Worm (Caenorhabditis elegans) whole organism, early embryonic: ENCODE data around the gene T23G7.2.

Source experiments
- B0310.2 ChIP-seq: sonication (generic microtip); optimal IDR thresholded peaks from 2 replicates; lab custom pipeline; 2016; ENCODE audit warnings: mild to moderate bottlenecking, missing genetic modification characterization, missing compliant biosample characterization
- F13C5.2 ChIP-seq: sonication (generic microtip); optimal IDR thresholded peaks from 2 replicates; lab custom pipeline; 2017; ENCODE audit warnings: mild to moderate bottlenecking, missing genetic modification characterization, inconsistent platforms, missing compliant biosample characterization
- aly-1 ChIP-seq: sonication (generic microtip); optimal IDR thresholded peaks from 2 replicates; lab custom pipeline; 2016; ENCODE audit warnings: missing genetic modification characterization, missing compliant biosample characterization
- ama-1 ChIP-seq: fragments of 150-350 bp; optimal IDR thresholded peaks from 2 replicates; lab custom pipeline; 2014
- ceh-13 ChIP-seq: fragments of 200-800 bp; sonication (Bioruptor generic); optimal IDR thresholded peaks from 2 replicates; lab custom pipeline; 2018; ENCODE audit warnings: mild to moderate bottlenecking, missing genetic modification characterization, missing compliant biosample characterization
- ceh-36 ChIP-seq: sonication (generic microtip); optimal IDR thresholded peaks from 2 replicates; lab custom pipeline; 2016; ENCODE audit warnings: missing genetic modification characterization, inconsistent platforms, missing compliant biosample characterization
- ets-7 ChIP-seq: sonication (generic microtip); optimal IDR thresholded peaks from 2 replicates; lab custom pipeline; 2016; ENCODE audit warnings: missing genotype, missing genetic modification characterization, missing compliant biosample characterization
- flt-1 ChIP-seq: fragments of 200-800 bp; sonication (Bioruptor generic); IDR thresholded peaks from 2 replicates; pipeline ENCODE4 v1.3.6; 2022; ENCODE audit warnings: missing genetic modification characterization, missing compliant biosample characterization
- hmg-4 ChIP-seq: fragments of 200-800 bp; sonication (Bioruptor generic); optimal IDR thresholded peaks from 2 replicates; lab custom pipeline; 2018; ENCODE audit warnings: mild to moderate bottlenecking, missing genetic modification characterization, missing compliant biosample characterization
- pes-1 ChIP-seq: fragments of 200-800 bp; sonication (Bioruptor generic); IDR thresholded peaks from 2 replicates; pipeline ENCODE4 v1.3.6; 2022; ENCODE audit warnings: missing genetic modification reagents, missing genetic modification characterization, missing compliant biosample characterization
- scrt-1 ChIP-seq: fragments of 200-800 bp; sonication (Bioruptor generic); IDR thresholded peaks from 2 replicates; pipeline ENCODE4 v1.3.6; 2022; ENCODE audit warnings: missing genetic modification characterization, missing compliant biosample characterization
- sea-1 ChIP-seq: fragments of 200-800 bp; sonication (Bioruptor generic); conservative IDR thresholded peaks from 2 replicates; pipeline ENCODE4 v1.3.6; 2022; ENCODE audit warnings: missing genetic modification characterization, missing compliant biosample characterization
- tbx-37 ChIP-seq: fragments of 200-800 bp; sonication (Bioruptor generic); conservative IDR thresholded peaks from 2 replicates; pipeline ENCODE4 v1.3.6; 2022; ENCODE audit warnings: missing genetic modification reagents, missing genetic modification characterization, missing compliant biosample characterization

ce11 chrII:9126965-9127364 lies 45.8 kb downstream of the T23G7.2 start:
- TF ChIP-seq ama-1 (lab: Kevin White, UChicago) (no peak), tbx-37 (GFP tag; lab: Robert Waterston, UW) (no peak), hmg-4 (GFP tag; lab: Kevin White, UChicago) (no peak), sea-1 (GFP tag; lab: Robert Waterston, UW) (no peak), pes-1 (GFP tag; lab: Robert Waterston, UW) (no peak), flt-1 (no peak), ets-7 (tag; lab: Kevin White, UChicago) (no peak), F13C5.2 (tag; lab: Kevin White, UChicago) (no peak), ceh-36 (tag; lab: Kevin White, UChicago) (no peak), aly-1 (tag; lab: Kevin White, UChicago) (no peak), ceh-13 (no peak), scrt-1 (GFP tag; lab: Robert Waterston, UW) (no peak), B0310.2 (tag; lab: Kevin White, UChicago) (no peak)
